Fruit fly (Drosophila melanogaster) whole organism, embryonic: Measurements from ENCODE around the gene CG11975.
A peak's percentile ranks its signal among the peaks of the same experiment; 100 is the strongest.

Experiments used
- Asciz ChIP-seq: fragments of 200-800 bp; sonication (Bioruptor generic); optimal IDR thresholded peaks from 2 replicates; lab custom pipeline; 2017; ENCODE audit warnings: missing biosample characterization, mild to moderate bottlenecking, missing genetic modification characterization, missing genetic modification reagents
- CG10654 ChIP-seq: fragments of 200-800 bp; sonication (Bioruptor generic); optimal IDR thresholded peaks from 2 replicates; lab custom pipeline; 2016; ENCODE audit warnings: missing biosample characterization, missing genetic modification characterization
- CG10979 ChIP-seq: fragments of 200-800 bp; sonication (Bioruptor generic); optimal IDR thresholded peaks from 2 replicates; lab custom pipeline; 2018; ENCODE audit warnings: missing biosample characterization, mild to moderate bottlenecking, missing genetic modification characterization, moderate library complexity
- CG11723 ChIP-seq: fragments of 200-800 bp; sonication (Bioruptor generic); optimal IDR thresholded peaks from 2 replicates; lab custom pipeline; 2017; ENCODE audit warnings: missing biosample characterization, mild to moderate bottlenecking, missing genetic modification characterization
- CG14441 ChIP-seq: fragments of 200-800 bp; sonication (Bioruptor generic); IDR thresholded peaks from 2 replicates; pipeline ENCODE4 v1.3.6; 2022; ENCODE audit warnings: missing biosample characterization, missing genetic modification characterization
- CG1602 ChIP-seq: fragments of 200-800 bp; sonication (Bioruptor generic); optimal IDR thresholded peaks from 3 replicates; lab custom pipeline; 2016; ENCODE audit warnings: missing biosample characterization, missing genetic modification characterization
- CG2120 ChIP-seq: fragments of 200-800 bp; sonication (Bioruptor generic); optimal IDR thresholded peaks from 3 replicates; lab custom pipeline; 2016; ENCODE audit warnings: missing biosample characterization, missing genetic modification characterization
- CG2199 ChIP-seq: fragments of 200-800 bp; sonication (Bioruptor generic); IDR thresholded peaks from 3 replicates; pipeline ENCODE4 v1.3.6; 2022; ENCODE audit warnings: missing biosample characterization, missing genetic modification characterization
- CG4707 ChIP-seq: fragments of 200-800 bp; sonication (Bioruptor generic); optimal IDR thresholded peaks from 2 replicates; lab custom pipeline; 2018; ENCODE audit warnings: missing biosample characterization, mild to moderate bottlenecking, missing genetic modification characterization, moderate library complexity
- CG5245 ChIP-seq: fragments of 200-800 bp; sonication (Bioruptor generic); optimal IDR thresholded peaks from 3 replicates; lab custom pipeline; 2016; ENCODE audit warnings: missing biosample characterization, missing genetic modification characterization
- CG6254 ChIP-seq: fragments of 200-800 bp; sonication (Bioruptor generic); optimal IDR thresholded peaks from 3 replicates; lab custom pipeline; 2017; ENCODE audit warnings: mild to moderate bottlenecking, missing biosample characterization, missing genetic modification reagents, missing genetic modification characterization
- CG8281 ChIP-seq: fragments of 200-800 bp; sonication (Bioruptor generic); optimal IDR thresholded peaks from 2 replicates; lab custom pipeline; 2018; ENCODE audit warnings: missing biosample characterization, mild to moderate bottlenecking, missing genetic modification characterization, moderate library complexity
- CG8924 ChIP-seq: fragments of 200-800 bp; optimal IDR thresholded peaks from 3 replicates; lab custom pipeline; 2019; ENCODE audit warnings: missing biosample characterization, mild to moderate bottlenecking, missing genetic modification characterization, moderate library complexity
- CG9609 ChIP-seq: fragments of 200-800 bp; sonication (Bioruptor generic); optimal IDR thresholded peaks from 3 replicates; lab custom pipeline; 2016; ENCODE audit warnings: missing biosample characterization, missing genetic modification characterization
- Deaf1 ChIP-seq: fragments of 200-800 bp; optimal IDR thresholded peaks from 3 replicates; lab custom pipeline; 2019; ENCODE audit warnings: missing biosample characterization, mild to moderate bottlenecking, missing genetic modification characterization, moderate library complexity
- ERR ChIP-seq: fragments of 200-800 bp; sonication (Bioruptor generic); optimal IDR thresholded peaks from 2 replicates; lab custom pipeline; 2016; ENCODE audit warnings: missing biosample characterization, missing genetic modification characterization
- Fer3 ChIP-seq: fragments of 200-800 bp; sonication (Bioruptor generic); optimal IDR thresholded peaks from 2 replicates; lab custom pipeline; 2018; ENCODE audit warnings: missing biosample characterization, mild to moderate bottlenecking, missing genetic modification characterization, moderate library complexity
- NK7.1 ChIP-seq: fragments of 200-800 bp; sonication (Bioruptor generic); optimal IDR thresholded peaks from 3 replicates; lab custom pipeline; 2016; ENCODE audit warnings: missing biosample characterization, missing genetic modification characterization
- PHDP ChIP-seq: fragments of 200-800 bp; sonication (Bioruptor generic); optimal IDR thresholded peaks from 3 replicates; lab custom pipeline; 2018; ENCODE audit warnings: missing biosample characterization, mild to moderate bottlenecking, missing genetic modification characterization, moderate library complexity
- Pdp1 ChIP-seq, 2 experiments: fragments of 200-800 bp; sonication (Bioruptor generic); optimal IDR thresholded peaks; 3 replicates each; lab custom pipeline; 2016; ENCODE audit warnings: missing biosample characterization in 2 of 2, missing genetic modification characterization in 2 of 2, mild to moderate bottlenecking in 1 of 2, moderate library complexity in 1 of 2
- Scr ChIP-seq: fragments of 200-800 bp; sonication (Bioruptor generic); IDR thresholded peaks from 2 replicates; pipeline ENCODE4 v1.3.6; 2022; ENCODE audit warnings: missing biosample characterization, missing genetic modification characterization; ENCODE audit not compliant: partially characterized antibody
- Sox100B ChIP-seq: fragments of 200-800 bp; sonication (Bioruptor generic); optimal IDR thresholded peaks from 3 replicates; lab custom pipeline; 2018; ENCODE audit warnings: missing biosample characterization, mild to moderate bottlenecking, missing genetic modification characterization
- Sox102F ChIP-seq: fragments of 200-800 bp; sonication (Bioruptor generic); optimal IDR thresholded peaks from 2 replicates; lab custom pipeline; 2018; ENCODE audit warnings: missing biosample characterization, mild to moderate bottlenecking, missing genetic modification characterization, moderate library complexity
- Spps ChIP-seq: fragments of 200-800 bp; sonication (Bioruptor generic); optimal IDR thresholded peaks from 2 replicates; lab custom pipeline; 2018; ENCODE audit warnings: missing biosample characterization, mild to moderate bottlenecking, missing genetic modification characterization
- ash1 ChIP-seq: fragments of 200-800 bp; sonication (Bioruptor generic); optimal IDR thresholded peaks from 2 replicates; lab custom pipeline; 2018; ENCODE audit warnings: missing biosample characterization, mild to moderate bottlenecking, missing genetic modification characterization
- br ChIP-seq: fragments of >200 bp; optimal IDR thresholded peaks from 2 replicates; lab custom pipeline; 2017
- chm ChIP-seq: fragments of 200-800 bp; sonication (Bioruptor generic); IDR thresholded peaks from 2 replicates; pipeline ENCODE4 v1.3.6; 2022; ENCODE audit warnings: missing biosample characterization, missing genetic modification characterization
- dmrt99B ChIP-seq: fragments of 200-800 bp; sonication (Bioruptor generic); optimal IDR thresholded peaks from 2 replicates; lab custom pipeline; 2018; ENCODE audit warnings: missing biosample characterization, mild to moderate bottlenecking, missing genetic modification characterization, moderate library complexity
- dpn ChIP-seq, 2 experiments: fragments of 200-800 bp; sonication (Bioruptor generic); optimal IDR thresholded peaks; 3 replicates each; lab custom pipeline; 2016; ENCODE audit warnings: missing biosample characterization in 2 of 2, missing genetic modification characterization in 2 of 2
- en ChIP-seq: fragments of 200-800 bp; sonication (Bioruptor generic); optimal IDR thresholded peaks from 2 replicates; lab custom pipeline; 2016; ENCODE audit warnings: missing biosample characterization, missing genetic modification characterization
- fd96Cb ChIP-seq: fragments of 200-800 bp; sonication (Bioruptor generic); optimal IDR thresholded peaks from 2 replicates; lab custom pipeline; 2018; ENCODE audit warnings: missing biosample characterization, mild to moderate bottlenecking, missing genetic modification characterization, moderate library complexity
- ham ChIP-seq: fragments of 200-800 bp; sonication (Bioruptor generic); IDR thresholded peaks from 2 replicates; pipeline ENCODE4 v1.3.6; 2022; ENCODE audit warnings: missing biosample characterization, missing genetic modification characterization
- jigr1 ChIP-seq: fragments of 200-800 bp; sonication (Bioruptor generic); IDR thresholded peaks from 3 replicates; pipeline ENCODE4 v1.3.6; 2022; ENCODE audit warnings: missing biosample characterization, missing genetic modification characterization
- lola ChIP-seq, 3 experiments: fragments of >200 bp in 2 of 3; fragments of 200-800 bp in 1 of 3; sonication (Bioruptor generic) in 1 of 3; optimal IDR thresholded peaks; 2 replicates each; lab custom pipeline; 2017 to 2019; ENCODE audit warnings: missing biosample characterization in 3 of 3, missing genetic modification characterization in 3 of 3, mild to moderate bottlenecking in 1 of 3, moderate library complexity in 1 of 3
- peb ChIP-seq: fragments of 200-800 bp; sonication (Bioruptor generic); IDR thresholded peaks from 2 replicates; pipeline ENCODE4 v1.3.6; 2022; ENCODE audit warnings: missing biosample characterization, missing genetic modification characterization
- pho ChIP-seq: fragments of 200-800 bp; sonication (Bioruptor generic); optimal IDR thresholded peaks from 2 replicates; lab custom pipeline; 2016; ENCODE audit warnings: missing biosample characterization, missing genetic modification characterization
- pros ChIP-seq: fragments of 200-800 bp; sonication (Bioruptor generic); optimal IDR thresholded peaks from 3 replicates; lab custom pipeline; 2019; ENCODE audit warnings: missing biosample characterization, mild to moderate bottlenecking, missing genetic modification characterization, moderate library complexity
- psq ChIP-seq: fragments of 200-800 bp; sonication (Bioruptor generic); optimal IDR thresholded peaks from 2 replicates; lab custom pipeline; 2017; ENCODE audit warnings: missing biosample characterization, missing genetic modification characterization
- pum ChIP-seq: fragments of 200-800 bp; sonication (Bioruptor generic); optimal IDR thresholded peaks from 2 replicates; lab custom pipeline; 2016; ENCODE audit warnings: missing biosample characterization, missing genetic modification characterization
- run ChIP-seq: fragments of 200-800 bp; sonication (Bioruptor generic); optimal IDR thresholded peaks from 3 replicates; lab custom pipeline; 2018; ENCODE audit warnings: missing biosample characterization, mild to moderate bottlenecking, missing genetic modification characterization
- sd ChIP-seq: fragments of 200-800 bp; sonication (Bioruptor generic); optimal IDR thresholded peaks from 3 replicates; lab custom pipeline; 2018; ENCODE audit warnings: missing biosample characterization, mild to moderate bottlenecking, missing genetic modification characterization, moderate library complexity
- sens ChIP-seq: fragments of 200-800 bp; sonication (Bioruptor generic); peaks from one replicate; lab custom pipeline; 2016; ENCODE audit warnings: missing biosample characterization, missing genetic modification characterization
- sim ChIP-seq: fragments of 200-800 bp; sonication (Bioruptor generic); IDR thresholded peaks from 2 replicates; pipeline ENCODE4 v1.3.6; 2022; ENCODE audit warnings: missing biosample characterization, missing genetic modification characterization
- slou ChIP-seq: fragments of 200-800 bp; sonication (Bioruptor generic); optimal IDR thresholded peaks from 3 replicates; lab custom pipeline; 2016; ENCODE audit warnings: missing biosample characterization, missing genetic modification characterization
- sna ChIP-seq: fragments of 200-800 bp; sonication (Bioruptor generic); IDR thresholded peaks from 2 replicates; pipeline ENCODE4 v1.3.6; 2022; ENCODE audit warnings: missing biosample characterization, missing genetic modification characterization; ENCODE audit not compliant: partially characterized antibody
- tup ChIP-seq: fragments of 200-800 bp; sonication (Bioruptor generic); optimal IDR thresholded peaks from 2 replicates; lab custom pipeline; 2016; ENCODE audit warnings: missing biosample characterization, mild to moderate bottlenecking, missing genetic modification characterization, moderate library complexity
- unpg ChIP-seq: fragments of 200-800 bp; sonication (Bioruptor generic); optimal IDR thresholded peaks from 3 replicates; lab custom pipeline; 2018; ENCODE audit warnings: missing biosample characterization, mild to moderate bottlenecking, missing genetic modification characterization, moderate library complexity
- vnd ChIP-seq: fragments of 200-800 bp; sonication (Bioruptor generic); IDR thresholded peaks from 3 replicates; pipeline ENCODE4 v1.3.6; 2022; ENCODE audit warnings: missing biosample characterization, missing genetic modification characterization; ENCODE audit not compliant: partially characterized antibody
- vvl ChIP-seq: fragments of 200-800 bp; sonication (Bioruptor generic); IDR thresholded peaks from 2 replicates; pipeline ENCODE4 v1.3.6; 2022; ENCODE audit warnings: missing biosample characterization, missing genetic modification characterization

CG11975 gene

dm6 chr3R:8948855-8949254 lies 44.2 kb upstream of the CG11975 start (continued):
- TF ChIP-seq CG8924 (tag; lab: Kevin White, UChicago) (no peak), Deaf1 (tag; lab: Kevin White, UChicago) (no peak), Sox100B (no peak), peb (GFP tag; lab: Robert Waterston, UW) (no peak), lola (GFP tag; optimal IDR thresholded peaks at IDR 0.05; lab: Kevin White, UChicago) (peak in 1 of 3 experiments; percentile 4), Fer3 (no peak), sens (GFP tag; lab: Kevin White, UChicago) (no peak), CG2120 (GFP tag; lab: Kevin White, UChicago) (no peak), sim (GFP tag; lab: Robert Waterston, UW) (no peak), en (GFP tag; lab: Kevin White, UChicago) (no peak), Scr (GFP tag; lab: Robert Waterston, UW) (no peak), CG10654 (no peak), CG10979 (tag; lab: Kevin White, UChicago) (peak; percentile 26), dmrt99B (tag; lab: Kevin White, UChicago) (no peak), CG6254 (GFP tag; lab: Kevin White, UChicago) (no peak)
- TF ChIP-seq, all 482 proteins: peak for 11

dm6 chr3R:8949334-8950066 lies 43.6 kb upstream of the CG11975 start:
- TF ChIP-seq pho (GFP tag; lab: Kevin White, UChicago) (no peak), fd96Cb (tag; lab: Kevin White, UChicago) (no peak), CG8281 (tag; lab: Kevin White, UChicago) (no peak), CG5245 (GFP tag; lab: Kevin White, UChicago) (no peak), ERR (no peak), ash1 (GFP tag; lab: Kevin White, UChicago) (no peak), CG2199 (peak; percentile 62; the same call in 1 of the 3 replicates), PHDP (no peak), run (tag; lab: Kevin White, UChicago) (no peak), Asciz (GFP tag; lab: Kevin White, UChicago) (no peak), CG11723 (no peak), br (no peak), vvl (peak; percentile 58; the same call in 1 of the 2 replicates), Pdp1 (GFP tag; optimal IDR thresholded peaks at IDR 0.05; lab: Kevin White, UChicago) (no peak), Sox102F (GFP tag; lab: Kevin White, UChicago) (no peak), CG9609 (no peak), chm (no peak), dpn (GFP tag; optimal IDR thresholded peaks at IDR 0.05; lab: Kevin White, UChicago) (no peak), CG1602 (GFP tag; lab: Kevin White, UChicago) (no peak), jigr1 (GFP tag; lab: Robert Waterston, UW) (no peak), tup (GFP tag; lab: Kevin White, UChicago) (no peak), sd (peak; percentile 66), slou (GFP tag; lab: Kevin White, UChicago) (no peak), unpg (GFP tag; lab: Kevin White, UChicago) (no peak), Spps (tag; lab: Kevin White, UChicago) (no peak), pum (GFP tag; lab: Kevin White, UChicago) (no peak), CG14441 (GFP tag; lab: Robert Waterston, UW) (no peak), psq (no peak), vnd (GFP tag; lab: Robert Waterston, UW) (no peak), sna (GFP tag; lab: Robert Waterston, UW) (no peak), NK7.1 (GFP tag; lab: Kevin White, UChicago) (no peak), ham (GFP tag; lab: Robert Waterston, UW) (no peak), CG4707 (no peak), pros (GFP tag; lab: Kevin White, UChicago) (peak; percentile 86)
